Worm (Caenorhabditis elegans): ENCODE measurements around the gene B0336.13.

The B0336.13 gene

ce11 chrIII:5674196-5674595 is 19.6 kb upstream of the B0336.13 start:
- TF ChIP-seq egl-27 (tag; optimal IDR thresholded peaks at IDR 0.05) (no peak), aly-2 (tag; optimal IDR thresholded peaks at IDR 0.05) (no peak), ztf-1 (GFP tag; conservative IDR thresholded peaks at IDR 0.05) (no peak), peb-1 (tag; optimal IDR thresholded peaks at IDR 0.05) (no peak), ztf-11 (tag; optimal IDR thresholded peaks at IDR 0.05) (no peak), crh-2 (tag; optimal IDR thresholded peaks at IDR 0.05) (no peak), ama-1 (optimal IDR thresholded peaks at IDR 0.05) (no peak), ZK546.5 (tag; optimal IDR thresholded peaks at IDR 0.05) (no peak), nhr-25 (tag; optimal IDR thresholded peaks at IDR 0.05) (no peak), ceh-82 (tag; optimal IDR thresholded peaks at IDR 0.05) (no peak), C34F6.9 (tag; optimal IDR thresholded peaks at IDR 0.05) (no peak), nhr-77 (tag; optimal IDR thresholded peaks at IDR 0.05) (no peak), sma-9 (GFP tag; optimal IDR thresholded peaks at IDR 0.05) (no peak), sma-9 (tag; optimal IDR thresholded peaks at IDR 0.05) (no peak), nhr-129 (tag; optimal IDR thresholded peaks at IDR 0.05) (no peak), sem-4 (tag; optimal IDR thresholded peaks at IDR 0.05) (no peak), zag-1 (tag; optimal IDR thresholded peaks at IDR 0.05) (no peak), elt-3 (tag; optimal IDR thresholded peaks at IDR 0.05) (no peak), ztf-4 (tag; optimal IDR thresholded peaks at IDR 0.05) (no peak), elt-1 (tag; optimal IDR thresholded peaks at IDR 0.05) (no peak), mab-5 (tag; optimal IDR thresholded peaks at IDR 0.05) (no peak)

ce11 chrIII:5675384-5675984 is 18.4 kb upstream of the B0336.13 start:
- no peak for TF ChIP-seq egl-27 (tag; optimal IDR thresholded peaks at IDR 0.05)
- no peak for TF ChIP-seq aly-2 (tag; optimal IDR thresholded peaks at IDR 0.05)
- TF ChIP-seq zag-1 (tag; optimal IDR thresholded peaks at IDR 0.05) = no peak
- no peak for TF ChIP-seq sma-3 (GFP tag; optimal IDR thresholded peaks at IDR 0.05)
- no peak for TF ChIP-seq peb-1 (tag; optimal IDR thresholded peaks at IDR 0.05)
- TF ChIP-seq nhr-129 (tag; optimal IDR thresholded peaks at IDR 0.05) = no peak
- no peak for TF ChIP-seq gmeb-1 (tag; optimal IDR thresholded peaks at IDR 0.05)
- no peak for TF ChIP-seq Y55F3AM.14 (GFP tag; optimal IDR thresholded peaks at IDR 0.05)
- TF ChIP-seq crh-2 (tag; optimal IDR thresholded peaks at IDR 0.05) = no peak
- TF ChIP-seq elt-1 (tag; optimal IDR thresholded peaks at IDR 0.05) = no peak
- TF ChIP-seq F13H6.1 (tag; optimal IDR thresholded peaks at IDR 0.05) = no peak
- TF ChIP-seq nhr-23 (tag; optimal IDR thresholded peaks at IDR 0.05) = no peak
- TF ChIP-seq nhr-11 (tag; optimal IDR thresholded peaks at IDR 0.05) = no peak
- no peak for TF ChIP-seq sem-4 (tag; optimal IDR thresholded peaks at IDR 0.05)
- TF ChIP-seq nhr-10 (tag; optimal IDR thresholded peaks at IDR 0.05) = no peak
- TF ChIP-seq ztf-11 (tag; optimal IDR thresholded peaks at IDR 0.05) = no peak

ce11 chrIII:5677790-5678189 is 16.0 kb upstream of the B0336.13 start, which contains the start of gene F54E7.9:
F54E7.9 (minus strand) TSS chrIII:5677890.
- TF ChIP-seq unc-55 (GFP tag; optimal IDR thresholded peaks at IDR 0.05) (no peak), nhr-23 (tag; optimal IDR thresholded peaks at IDR 0.05) (no peak), lin-11 (tag; optimal IDR thresholded peaks at IDR 0.05) (no peak), sem-4 (tag; optimal IDR thresholded peaks at IDR 0.05) (no peak), alr-1 (tag; optimal IDR thresholded peaks at IDR 0.05) (no peak), ztf-4 (tag; optimal IDR thresholded peaks at IDR 0.05) (no peak), C34F6.9 (tag; optimal IDR thresholded peaks at IDR 0.05) (no peak), skn-1 (tag; optimal IDR thresholded peaks at IDR 0.05) (no peak)

ce11 chrIII:5678935-5679334 is 14.9 kb upstream of the B0336.13 start, which contains the start of the genes ska-3 and rps-12:
ska-3 (minus strand) TSS chrIII:5679005.
rps-12 (plus strand) TSS chrIII:5679298.
- peak; percentile 88 for TF ChIP-seq ama-1 (optimal IDR thresholded peaks at IDR 0.05)
- peak; percentile 98 for TF ChIP-seq F13H6.1 (tag; optimal IDR thresholded peaks at IDR 0.05)
- TF ChIP-seq crh-2 (tag; optimal IDR thresholded peaks at IDR 0.05) = peak; percentile 99
- peak; percentile 85 for TF ChIP-seq lin-39 (tag; optimal IDR thresholded peaks at IDR 0.05)
- TF ChIP-seq mdl-1 (tag; optimal IDR thresholded peaks at IDR 0.05) = peak; percentile 80 to 94
- peak; percentile 91 for TF ChIP-seq ZK546.5 (tag; optimal IDR thresholded peaks at IDR 0.05)
- TF ChIP-seq nhr-12 (tag; optimal IDR thresholded peaks at IDR 0.05) = peak; percentile 69
- TF ChIP-seq gmeb-1 (tag; optimal IDR thresholded peaks at IDR 0.05) = peak; percentile 99
- peak; percentile 96 for TF ChIP-seq ceh-82 (tag; optimal IDR thresholded peaks at IDR 0.05)
- TF ChIP-seq nhr-21 (tag; optimal IDR thresholded peaks at IDR 0.05) = peak; percentile 99
- TF ChIP-seq sma-9 (GFP tag; optimal IDR thresholded peaks at IDR 0.05) = peak; percentile 99
- TF ChIP-seq sma-9 (tag; optimal IDR thresholded peaks at IDR 0.05) = no peak
- TF ChIP-seq snpc-4 (tag; optimal IDR thresholded peaks at IDR 0.05) = peak; percentile 94
- TF ChIP-seq unc-62 (GFP tag; optimal IDR thresholded peaks at IDR 0.05) = peak; percentile 84
- peak; percentile 99 for TF ChIP-seq nhr-129 (tag; optimal IDR thresholded peaks at IDR 0.05)
- TF ChIP-seq sma-3 (GFP tag; optimal IDR thresholded peaks at IDR 0.05) = peak; percentile 99
- no peak for TF ChIP-seq elt-1 (tag; optimal IDR thresholded peaks at IDR 0.05)
- peak; percentile 99 for TF ChIP-seq egl-27 (tag; optimal IDR thresholded peaks at IDR 0.05)
- TF ChIP-seq ceh-16 (tag; optimal IDR thresholded peaks at IDR 0.05) = peak; percentile 94
- no peak for TF ChIP-seq aly-2 (tag; optimal IDR thresholded peaks at IDR 0.05)
- TF ChIP-seq peb-1 (tag; optimal IDR thresholded peaks at IDR 0.05) = no peak
- TF ChIP-seq nhr-11 (tag; optimal IDR thresholded peaks at IDR 0.05) = peak; percentile 73
- peak; percentile 99 for TF ChIP-seq nhr-25 (tag; optimal IDR thresholded peaks at IDR 0.05)
- TF ChIP-seq unc-39 (tag; optimal IDR thresholded peaks at IDR 0.05) = peak; percentile 62
- peak; percentile 85 for TF ChIP-seq Y55F3AM.14 (GFP tag; optimal IDR thresholded peaks at IDR 0.05)
- peak; percentile 98 for TF ChIP-seq lin-13 (GFP tag; optimal IDR thresholded peaks at IDR 0.05)
- TF ChIP-seq dmd-4 (tag; optimal IDR thresholded peaks at IDR 0.05) = peak; percentile 79
- peak; percentile 98 for TF ChIP-seq ztf-4 (tag; optimal IDR thresholded peaks at IDR 0.05)
- TF ChIP-seq mbf-1 (tag; optimal IDR thresholded peaks at IDR 0.05) = no peak
- TF ChIP-seq lsy-2 (tag; optimal IDR thresholded peaks at IDR 0.05) = peak; percentile 94 to 98
- peak; percentile 98 for TF ChIP-seq nhr-6 (tag; optimal IDR thresholded peaks at IDR 0.05)
- no peak for TF ChIP-seq ztf-1 (GFP tag; conservative IDR thresholded peaks at IDR 0.05)

Measured in whole organism, L2 larva.